Worm (Caenorhabditis elegans): ENCODE measurements around the gene M01D1.12.
A peak's percentile ranks its signal among the peaks of the same experiment; 100 is the strongest.
"Not testable (repeated sequence)": the region's sequence is repeated elsewhere in the genome, so short reads cannot be mapped to it uniquely, and the experiment has no call there.

Gene M01D1.12

ce11 chrII:1046937-1047336, 20.2 kb downstream of the M01D1.12 start:
- TF ChIP-seq aly-1 (tag; optimal IDR thresholded peaks at IDR 0.05) = no peak
- TF ChIP-seq tbx-37 (GFP tag; conservative IDR thresholded peaks at IDR 0.05) = no peak
- peak; percentile 19; the same call in 1 of the 2 replicates for TF ChIP-seq pes-1 (GFP tag; IDR thresholded peaks at IDR 0.05)
- TF ChIP-seq ama-1 (optimal IDR thresholded peaks at IDR 0.05) = no peak
- TF ChIP-seq tbx-11 (GFP tag; IDR thresholded peaks at IDR 0.05) = no peak
- no peak for TF ChIP-seq scrt-1 (GFP tag; IDR thresholded peaks at IDR 0.05)

ce11 chrII:1049849-1050248, 23.1 kb downstream of the M01D1.12 start, which contains the start of gene fbxb-40:
TSS of gene fbxb-40 (minus strand) at chrII:1049949.
- TF ChIP-seq pes-1 (GFP tag; IDR thresholded peaks at IDR 0.05) (no peak), flt-1 (GFP tag; IDR thresholded peaks at IDR 0.05) (no peak)

- TF ChIP-seq tbx-37 (GFP tag; conservative IDR thresholded peaks at IDR 0.05); hnd-1 (tag; optimal IDR thresholded peaks at IDR 0.05); tra-4 (tag; optimal IDR thresholded peaks at IDR 0.05): not testable (repeated sequence)
Measured at ce11 chrII:1054724-1055123, 28.0 kb downstream of the M01D1.12 start, which contains the start of gene K02E7.7. TSS of gene K02E7.7 (plus strand) at chrII:1055024.

ce11 chrII:1056844-1057243, 30.1 kb downstream of the M01D1.12 start:
- TF ChIP-seq tbx-11 (GFP tag; IDR thresholded peaks at IDR 0.05) = no peak
- no peak for TF ChIP-seq tbx-37 (GFP tag; conservative IDR thresholded peaks at IDR 0.05)
- TF ChIP-seq tra-4 (tag; optimal IDR thresholded peaks at IDR 0.05) = no peak
- no peak for TF ChIP-seq flt-1 (GFP tag; IDR thresholded peaks at IDR 0.05)
- TF ChIP-seq ceh-13 (GFP tag; optimal IDR thresholded peaks at IDR 0.05) = no peak
- TF ChIP-seq pes-1 (GFP tag; IDR thresholded peaks at IDR 0.05) = no peak
- no peak for TF ChIP-seq hnd-1 (tag; optimal IDR thresholded peaks at IDR 0.05)
- TF ChIP-seq sea-1 (GFP tag; conservative IDR thresholded peaks at IDR 0.05) = no peak
- TF ChIP-seq F13C5.2 (tag; optimal IDR thresholded peaks at IDR 0.05) = no peak
- TF ChIP-seq hmbx-1 (tag; optimal IDR thresholded peaks at IDR 0.05) = no peak
- TF ChIP-seq hmg-4 (GFP tag; optimal IDR thresholded peaks at IDR 0.05) = no peak
- TF ChIP-seq ceh-36 (tag; optimal IDR thresholded peaks at IDR 0.05) = no peak
- TF ChIP-seq B0310.2 (tag; optimal IDR thresholded peaks at IDR 0.05) = no peak
- TF ChIP-seq aly-1 (tag; optimal IDR thresholded peaks at IDR 0.05) = no peak
- no peak for TF ChIP-seq ets-7 (tag; optimal IDR thresholded peaks at IDR 0.05)
- TF ChIP-seq ama-1 (optimal IDR thresholded peaks at IDR 0.05) = no peak
- no peak for TF ChIP-seq scrt-1 (GFP tag; IDR thresholded peaks at IDR 0.05)

- TF ChIP-seq B0310.2 (tag; optimal IDR thresholded peaks at IDR 0.05); aly-1 (tag; optimal IDR thresholded peaks at IDR 0.05); ama-1 (optimal IDR thresholded peaks at IDR 0.05): not testable (repeated sequence)
Measured at ce11 chrII:1060702-1061101, 33.9 kb downstream of the M01D1.12 start, which contains the start of gene btb-10. TSS of gene btb-10 (minus strand) at chrII:1060802.

- no peak for TF ChIP-seq F13C5.2 (tag; optimal IDR thresholded peaks at IDR 0.05)
- TF ChIP-seq scrt-1 (GFP tag; IDR thresholded peaks at IDR 0.05) = no peak
- no peak for TF ChIP-seq ceh-36 (tag; optimal IDR thresholded peaks at IDR 0.05)
- no peak for TF ChIP-seq tbx-11 (GFP tag; IDR thresholded peaks at IDR 0.05)
- no peak for TF ChIP-seq aly-1 (tag; optimal IDR thresholded peaks at IDR 0.05)
- no peak for TF ChIP-seq hmg-4 (GFP tag; optimal IDR thresholded peaks at IDR 0.05)
- no peak for TF ChIP-seq sea-1 (GFP tag; conservative IDR thresholded peaks at IDR 0.05)
- no peak for TF ChIP-seq ets-7 (tag; optimal IDR thresholded peaks at IDR 0.05)
- TF ChIP-seq tbx-37 (GFP tag; conservative IDR thresholded peaks at IDR 0.05) = no peak
- no peak for TF ChIP-seq ama-1 (optimal IDR thresholded peaks at IDR 0.05)
- TF ChIP-seq hmbx-1 (tag; optimal IDR thresholded peaks at IDR 0.05) = no peak
- no peak for TF ChIP-seq hnd-1 (tag; optimal IDR thresholded peaks at IDR 0.05)
- no peak for TF ChIP-seq pes-1 (GFP tag; IDR thresholded peaks at IDR 0.05)
- no peak for TF ChIP-seq tra-4 (tag; optimal IDR thresholded peaks at IDR 0.05)
- no peak for TF ChIP-seq B0310.2 (tag; optimal IDR thresholded peaks at IDR 0.05)
- no peak for TF ChIP-seq ceh-13 (GFP tag; optimal IDR thresholded peaks at IDR 0.05)
Measured at ce11 chrII:1063926-1064325, 37.2 kb downstream of the M01D1.12 start.

- TF ChIP-seq hmbx-1 (tag; optimal IDR thresholded peaks at IDR 0.05) (no peak), ceh-36 (tag; optimal IDR thresholded peaks at IDR 0.05) (no peak), hmg-4 (GFP tag; optimal IDR thresholded peaks at IDR 0.05) (no peak), ama-1 (optimal IDR thresholded peaks at IDR 0.05) (no peak), pes-1 (GFP tag; IDR thresholded peaks at IDR 0.05) (no peak), B0310.2 (tag; optimal IDR thresholded peaks at IDR 0.05) (no peak), hnd-1 (tag; optimal IDR thresholded peaks at IDR 0.05) (no peak), tbx-37 (GFP tag; conservative IDR thresholded peaks at IDR 0.05) (no peak), sea-1 (GFP tag; conservative IDR thresholded peaks at IDR 0.05) (no peak), ets-7 (tag; optimal IDR thresholded peaks at IDR 0.05) (no peak), tra-4 (tag; optimal IDR thresholded peaks at IDR 0.05) (no peak), scrt-1 (GFP tag; IDR thresholded peaks at IDR 0.05) (no peak), aly-1 (tag; optimal IDR thresholded peaks at IDR 0.05) (no peak)
Measured at ce11 chrII:1066907-1067306, 40.1 kb downstream of the M01D1.12 start, which contains the start of gene K02E7.10. TSS of gene K02E7.10 (minus strand) at chrII:1067007.

ce11 chrII:1070875-1071274, 44.1 kb downstream of the M01D1.12 start, which contains the start of gene K02E7.12:
TSS of gene K02E7.12 (plus strand) at chrII:1071175.
- no peak for TF ChIP-seq F13C5.2 (tag; optimal IDR thresholded peaks at IDR 0.05)
- no peak for TF ChIP-seq ets-7 (tag; optimal IDR thresholded peaks at IDR 0.05)
- no peak for TF ChIP-seq ceh-13 (GFP tag; optimal IDR thresholded peaks at IDR 0.05)
- TF ChIP-seq hmg-4 (GFP tag; optimal IDR thresholded peaks at IDR 0.05) = no peak
- no peak for TF ChIP-seq scrt-1 (GFP tag; IDR thresholded peaks at IDR 0.05)
- no peak for TF ChIP-seq flt-1 (GFP tag; IDR thresholded peaks at IDR 0.05)
- no peak for TF ChIP-seq B0310.2 (tag; optimal IDR thresholded peaks at IDR 0.05)
- TF ChIP-seq pes-1 (GFP tag; IDR thresholded peaks at IDR 0.05) = no peak
- TF ChIP-seq tbx-37 (GFP tag; conservative IDR thresholded peaks at IDR 0.05) = no peak
- TF ChIP-seq ama-1 (optimal IDR thresholded peaks at IDR 0.05) = no peak

Measured in whole organism, early embryonic.